Worm (Caenorhabditis elegans) whole organism, L1 larva: ENCODE data around the gene csr-1.

Experiments used
- C16A3.4 ChIP-seq: fragments of 150-350 bp; optimal IDR thresholded peaks from 2 replicates; lab custom pipeline; 2014; ENCODE audit warnings: missing biosample characterization, missing genetic modification characterization
- F16B12.6 ChIP-seq: fragments of 150-350 bp; optimal IDR thresholded peaks from 2 replicates; lab custom pipeline; 2014; ENCODE audit warnings: missing biosample characterization, missing genetic modification characterization
- aha-1 ChIP-seq: fragments of 150-350 bp; optimal IDR thresholded peaks from 2 replicates; lab custom pipeline; 2014; ENCODE audit warnings: missing biosample characterization, missing genetic modification characterization
- alr-1 ChIP-seq: fragments of 200-800 bp; sonication (Bioruptor generic); optimal IDR thresholded peaks from 2 replicates; lab custom pipeline; 2018; ENCODE audit warnings: borderline replicate concordance, mild to moderate bottlenecking, missing genetic modification characterization, missing compliant biosample characterization
- aly-2 ChIP-seq: fragments of 150-350 bp; optimal IDR thresholded peaks from 2 replicates; lab custom pipeline; 2014; ENCODE audit warnings: missing biosample characterization, missing genetic modification characterization
- ama-1 ChIP-seq: fragments of 150-350 bp; optimal IDR thresholded peaks from 2 replicates; lab custom pipeline; 2014
- blmp-1 ChIP-seq: fragments of 150-350 bp; optimal IDR thresholded peaks from 2 replicates; lab custom pipeline; 2014; ENCODE audit warnings: missing biosample characterization, missing genetic modification characterization
- ceh-8 ChIP-seq: fragments of 200-800 bp; sonication (Bioruptor generic); optimal IDR thresholded peaks from 2 replicates; lab custom pipeline; 2018; ENCODE audit warnings: mild to moderate bottlenecking, missing genetic modification characterization, moderate library complexity, missing compliant biosample characterization
- ces-1 ChIP-seq: fragments of 150-350 bp; optimal IDR thresholded peaks from 2 replicates; lab custom pipeline; 2014; ENCODE audit warnings: missing biosample characterization, missing genetic modification reagents, missing genetic modification characterization
- dpl-1 ChIP-seq, 3 experiments: fragments of 150-350 bp in 2 of 3; sonication (generic microtip) in 1 of 3; optimal IDR thresholded peaks; 2 replicates each; lab custom pipeline; 2014 to 2017; ENCODE audit warnings: missing biosample characterization in 3 of 3, missing genetic modification characterization in 3 of 3, missing genetic modification reagents in 3 of 3
- dsc-1 ChIP-seq: sonication (generic microtip); optimal IDR thresholded peaks from 2 replicates; lab custom pipeline; 2016; ENCODE audit warnings: mild to moderate bottlenecking, missing genetic modification characterization, missing compliant biosample characterization
- efl-1 ChIP-seq, 4 experiments: fragments of 150-350 bp; optimal IDR thresholded peaks in 3 of 4; peaks in 1 of 4; 1 replicate in 1 of 4; 2 replicates in 3 of 4; lab custom pipeline; 2014; ENCODE audit warnings: missing biosample characterization in 2 of 4, missing genetic modification characterization in 2 of 4, missing genetic modification reagents in 2 of 4
- efl-3 ChIP-seq: fragments of 200-800 bp; sonication (Bioruptor generic); optimal IDR thresholded peaks from 2 replicates; lab custom pipeline; 2018; ENCODE audit warnings: mild to moderate bottlenecking, missing genetic modification characterization, missing compliant biosample characterization
- egl-27 ChIP-seq, 2 experiments: fragments of 150-350 bp in 1 of 2; sonication (generic microtip); optimal IDR thresholded peaks; 3 replicates each; lab custom pipeline; 2017 to 2018; ENCODE audit warnings: missing biosample characterization in 2 of 2, missing genetic modification characterization in 2 of 2, missing genetic modification reagents in 2 of 2
- elt-2 ChIP-seq: sonication (generic microtip); optimal IDR thresholded peaks from 2 replicates; lab custom pipeline; 2016; ENCODE audit warnings: missing genetic modification characterization, mild to moderate bottlenecking, inconsistent platforms, missing compliant biosample characterization, missing genetic modification reagents
- ets-5 ChIP-seq: fragments of 200-800 bp; sonication (Bioruptor generic); IDR thresholded peaks from 2 replicates; pipeline ENCODE4 v1.3.6; 2022; ENCODE audit warnings: missing genetic modification characterization, missing compliant biosample characterization
- fos-1 ChIP-seq: fragments of 150-350 bp; optimal IDR thresholded peaks from 2 replicates; lab custom pipeline; 2014; ENCODE audit warnings: missing biosample characterization, missing genetic modification characterization
- hpl-2 ChIP-seq: fragments of 150-350 bp; optimal IDR thresholded peaks from 2 replicates; lab custom pipeline; 2014; ENCODE audit warnings: missing biosample characterization, missing genetic modification reagents, missing genetic modification characterization
- irx-1 ChIP-seq: sonication (generic microtip); optimal IDR thresholded peaks from 2 replicates; lab custom pipeline; 2016; ENCODE audit warnings: missing genetic modification characterization, missing compliant biosample characterization
- lin-14 ChIP-seq: fragments of 200-800 bp; sonication (Bioruptor generic); optimal IDR thresholded peaks from 2 replicates; lab custom pipeline; 2018; ENCODE audit warnings: mild to moderate bottlenecking, missing genetic modification characterization, moderate library complexity, missing compliant biosample characterization
- lin-35 ChIP-seq, 2 experiments: fragments of 150-350 bp; optimal IDR thresholded peaks; 2 replicates each; lab custom pipeline; 2014; ENCODE audit warnings: missing biosample characterization in 2 of 2, missing genetic modification characterization in 2 of 2, missing genetic modification reagents in 2 of 2
- lir-3 ChIP-seq: sonication (generic microtip); optimal IDR thresholded peaks from 2 replicates; lab custom pipeline; 2016; ENCODE audit warnings: mild to moderate bottlenecking, missing genetic modification characterization, moderate library complexity, missing compliant biosample characterization; ENCODE audit not compliant: poor library complexity
- lsy-2 ChIP-seq, 2 experiments: fragments of 150-350 bp; optimal IDR thresholded peaks; 2 replicates each; lab custom pipeline; 2014; ENCODE audit warnings: missing biosample characterization in 2 of 2, missing genetic modification characterization in 2 of 2
- mab-9 ChIP-seq: fragments of 200-800 bp; sonication (Bioruptor generic); IDR thresholded peaks from 2 replicates; pipeline ENCODE4 v1.3.6; 2022; ENCODE audit warnings: missing genetic modification reagents, missing genetic modification characterization, missing compliant biosample characterization
- mef-2 ChIP-seq: fragments of 150-350 bp; optimal IDR thresholded peaks from 2 replicates; lab custom pipeline; 2014; ENCODE audit warnings: missing biosample characterization, missing genetic modification characterization
- mep-1 ChIP-seq: fragments of 150-350 bp; optimal IDR thresholded peaks from 2 replicates; lab custom pipeline; 2014; ENCODE audit warnings: missing biosample characterization, missing genetic modification characterization
- nhr-19 ChIP-seq: fragments of 200-800 bp; sonication (Bioruptor generic); conservative IDR thresholded peaks from 2 replicates; pipeline ENCODE4 v1.3.6; 2022; ENCODE audit warnings: missing genetic modification characterization, missing compliant biosample characterization
- nhr-20 ChIP-seq: sonication (generic microtip); optimal IDR thresholded peaks from 2 replicates; lab custom pipeline; 2016; ENCODE audit warnings: mild to moderate bottlenecking, missing genetic modification characterization, missing compliant biosample characterization
- nhr-237 ChIP-seq: fragments of 150-350 bp; optimal IDR thresholded peaks from 2 replicates; lab custom pipeline; 2014; ENCODE audit warnings: missing biosample characterization, missing genetic modification characterization
- nhr-28 ChIP-seq: fragments of 150-350 bp; optimal IDR thresholded peaks from 2 replicates; lab custom pipeline; 2014; ENCODE audit warnings: missing biosample characterization, missing genetic modification characterization
- nhr-47 ChIP-seq: sonication (generic microtip); optimal IDR thresholded peaks from 2 replicates; lab custom pipeline; 2016; ENCODE audit warnings: mild to moderate bottlenecking, missing genetic modification characterization, moderate library complexity, missing compliant biosample characterization
- nhr-71 ChIP-seq: sonication (generic microtip); optimal IDR thresholded peaks from 2 replicates; lab custom pipeline; 2016; ENCODE audit warnings: mild to moderate bottlenecking, missing genetic modification characterization, moderate library complexity, missing compliant biosample characterization
- nhr-77 ChIP-seq: fragments of 150-350 bp; optimal IDR thresholded peaks from 2 replicates; lab custom pipeline; 2014; ENCODE audit warnings: missing biosample characterization, missing genetic modification characterization
- nhr-85 ChIP-seq: sonication (generic microtip); peaks from one replicate; lab custom pipeline; 2016; ENCODE audit warnings: missing genetic modification characterization, inconsistent platforms, missing compliant biosample characterization
- pag-3 ChIP-seq: sonication (generic microtip); optimal IDR thresholded peaks from 2 replicates; lab custom pipeline; 2017; ENCODE audit warnings: missing genetic modification characterization, mild to moderate bottlenecking, missing compliant biosample characterization, antibody characterized with exemption, borderline replicate concordance; ENCODE audit not compliant: insufficient read depth
- pax-3 ChIP-seq: fragments of 200-800 bp; sonication (Bioruptor generic); optimal IDR thresholded peaks from 2 replicates; lab custom pipeline; 2018; ENCODE audit warnings: mild to moderate bottlenecking, missing genetic modification characterization, moderate library complexity, missing compliant biosample characterization
- rnt-1 ChIP-seq: sonication (generic microtip); optimal IDR thresholded peaks from 2 replicates; lab custom pipeline; 2016; ENCODE audit warnings: mild to moderate bottlenecking, missing genetic modification characterization, moderate library complexity, missing compliant biosample characterization
- snu-23 ChIP-seq: sonication (generic microtip); optimal IDR thresholded peaks from 2 replicates; lab custom pipeline; 2016; ENCODE audit warnings: missing genetic modification characterization, missing compliant biosample characterization
- swsn-7 ChIP-seq: sonication (generic microtip); optimal IDR thresholded peaks from 2 replicates; lab custom pipeline; 2016; ENCODE audit warnings: missing genetic modification characterization, missing compliant biosample characterization
- tbx-2 ChIP-seq: sonication (generic microtip); optimal IDR thresholded peaks from 2 replicates; lab custom pipeline; 2016; ENCODE audit warnings: missing genetic modification characterization, missing compliant biosample characterization
- unc-86 ChIP-seq: sonication (generic microtip); optimal IDR thresholded peaks from 2 replicates; lab custom pipeline; 2016; ENCODE audit warnings: missing genetic modification characterization, missing compliant biosample characterization
- zip-4 ChIP-seq: fragments of 200-800 bp; sonication (Bioruptor generic); optimal IDR thresholded peaks from 2 replicates; lab custom pipeline; 2018; ENCODE audit warnings: mild to moderate bottlenecking, missing genetic modification characterization, moderate library complexity, missing compliant biosample characterization
- ztf-4 ChIP-seq: fragments of 150-350 bp; optimal IDR thresholded peaks from 2 replicates; lab custom pipeline; 2014; ENCODE audit warnings: missing biosample characterization, missing genetic modification characterization

Gene csr-1

DNA sequence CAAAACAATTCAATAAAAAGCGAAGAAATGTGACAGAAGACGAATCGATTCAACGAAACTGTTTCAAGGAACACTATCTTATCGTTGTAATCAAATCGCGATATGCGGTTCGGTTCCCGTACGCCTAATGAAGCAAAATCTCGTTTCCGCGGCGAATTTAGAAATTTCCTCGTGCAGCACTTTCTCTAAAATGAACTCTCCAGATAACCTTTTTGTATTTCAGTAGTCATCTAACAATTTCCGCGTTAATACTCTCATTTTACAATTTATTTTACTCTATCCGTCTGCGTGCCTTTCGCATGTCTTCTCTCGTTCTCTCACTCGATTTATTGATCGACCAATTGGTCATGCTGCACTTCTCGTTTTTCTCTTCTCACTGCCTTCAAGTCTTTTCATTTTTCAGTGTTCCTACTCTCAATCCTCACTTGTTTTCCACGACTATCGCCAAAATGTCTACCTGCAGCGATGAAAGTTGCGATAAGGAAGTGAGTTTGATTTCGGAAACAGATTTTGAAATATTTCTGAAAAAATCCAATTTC lies 46.8 kb upstream of the csr-1 start, which contains the start of the genes npp-27 and ntl-4:
TSS of gene npp-27 (minus strand) at position 51 of the 539 bp plus-strand sequence.
TSS of gene ntl-4 (plus strand) at position 379 of the 539 bp plus-strand sequence.
- TF ChIP-seq rnt-1 (tag; lab: Kevin White, UChicago) (peak; percentile 2), ama-1 (lab: Kevin White, UChicago) (peak; percentile 57), ets-5 (no peak), efl-3 (GFP tag; lab: Kevin White, UChicago) (no peak), F16B12.6 (peak; percentile 13), tbx-2 (tag; lab: Kevin White, UChicago) (no peak), dpl-1 (GFP tag; optimal IDR thresholded peaks at IDR 0.05; lab: Kevin White, UChicago) (peak in 1 of 3 experiments; percentile 23), lin-14 (peak; percentile 24), unc-86 (tag; lab: Kevin White, UChicago) (no peak), pag-3 (tag; lab: Kevin White, UChicago) (no peak), efl-1 (optimal IDR thresholded peaks at IDR 0.05; lab: Kevin White, UChicago) (peak; percentile 25 to 37), efl-1 (GFP tag; optimal IDR thresholded peaks at IDR 0.05 in 1 of 2; lab: Kevin White, UChicago) (peak; percentile 29 to 80), fos-1 (no peak), lir-3 (no peak), nhr-28 (no peak), lsy-2 (tag; optimal IDR thresholded peaks at IDR 0.05; lab: Kevin White, UChicago) (peak; percentile 10 to 66), egl-27 (tag; optimal IDR thresholded peaks at IDR 0.05; lab: Kevin White, UChicago) (no peak), nhr-237 (tag; lab: Kevin White, UChicago) (no peak), ceh-8 (GFP tag; lab: Kevin White, UChicago) (no peak), irx-1 (no peak), nhr-71 (peak; percentile 53), nhr-77 (tag; lab: Kevin White, UChicago) (no peak), pax-3 (tag; lab: Kevin White, UChicago) (no peak), ztf-4 (tag; lab: Kevin White, UChicago) (no peak), elt-2 (tag; lab: Kevin White, UChicago) (no peak), aly-2 (tag; lab: Kevin White, UChicago) (no peak), nhr-85 (tag; lab: Kevin White, UChicago) (peak; percentile 18), C16A3.4 (tag; lab: Kevin White, UChicago) (no peak), blmp-1 (peak; percentile 18), swsn-7 (tag; lab: Kevin White, UChicago) (peak; percentile 37), mef-2 (tag; lab: Kevin White, UChicago) (no peak), aha-1 (tag; lab: Kevin White, UChicago) (no peak), mab-9 (GFP tag; lab: Robert Waterston, UW) (no peak), nhr-47 (tag; lab: Kevin White, UChicago) (no peak), hpl-2 (GFP tag; lab: Kevin White, UChicago) (no peak), nhr-19 (peak; percentile 28; the same call in 1 of the 2 replicates), ces-1 (no peak), dsc-1 (tag; lab: Kevin White, UChicago) (peak; percentile 32), snu-23 (peak; percentile 33), lin-35 (GFP tag; optimal IDR thresholded peaks at IDR 0.05; lab: Kevin White, UChicago) (peak; percentile 21 to 51), alr-1 (tag; lab: Kevin White, UChicago) (no peak), nhr-20 (tag; lab: Kevin White, UChicago) (peak; percentile 41), mep-1 (tag; lab: Kevin White, UChicago) (no peak), zip-4 (no peak)
- TF ChIP-seq, all 84 proteins: peak for 16
